Fruit fly (Drosophila melanogaster): ENCODE measurements around the gene G6P.

The G6P gene

dm6 chr2L:2806190-2806763 is 9.3 kb downstream of the G6P start:
- TF ChIP-seq Jra (GFP tag; optimal IDR thresholded peaks at IDR 0.05) (no peak), Rel (GFP tag; optimal IDR thresholded peaks at IDR 0.05) (no peak), Rel (tag; optimal IDR thresholded peaks at IDR 0.05) (peak; percentile 86), Hnf4 (GFP tag; optimal IDR thresholded peaks at IDR 0.05) (peak; percentile 77)

dm6 chr2L:2804634-2805311 is 10.8 kb downstream of the G6P start, which contains the start of gene daw:
TSS of gene daw (plus strand) at chr2L:2805261.
- TF ChIP-seq CrebA (GFP tag; optimal IDR thresholded peaks at IDR 0.05; ENCODE audit: borderline replicate concordance) (peak; percentile 85), Hr83 (GFP tag; optimal IDR thresholded peaks at IDR 0.05; ENCODE audit: poor library complexity, severe bottlenecking) (peak; percentile 45), h (GFP tag; optimal IDR thresholded peaks at IDR 0.05) (peak; percentile 75), pan (optimal IDR thresholded peaks at IDR 0.05) (no peak), CG32264 (GFP tag; optimal IDR thresholded peaks at IDR 0.05) (no peak), br (GFP tag; optimal IDR thresholded peaks at IDR 0.05) (peak; percentile 16), dl (GFP tag; optimal IDR thresholded peaks at IDR 0.05; ENCODE audit: insufficient read depth in 1 of 2, partially characterized antibody in 2 of 2) (peak; percentile 22 to 26), foxo (GFP tag; optimal IDR thresholded peaks at IDR 0.05) (peak in 1 of 2 experiments; percentile 18), Rel (GFP tag; optimal IDR thresholded peaks at IDR 0.05) (peak; percentile 83), Rel (tag; optimal IDR thresholded peaks at IDR 0.05) (peak; percentile 90), Dfd (GFP tag; optimal IDR thresholded peaks at IDR 0.05) (no peak), Hnf4 (GFP tag; optimal IDR thresholded peaks at IDR 0.05) (peak; percentile 92), HLH106 (tag; optimal IDR thresholded peaks at IDR 0.05) (peak; percentile 3), Sp1 (GFP tag; optimal IDR thresholded peaks at IDR 0.05) (peak; percentile 20), rgr (GFP tag; optimal IDR thresholded peaks at IDR 0.05) (no peak), Jra (GFP tag; optimal IDR thresholded peaks at IDR 0.05) (peak; percentile 15), CG9705 (GFP tag; optimal IDR thresholded peaks at IDR 0.05) (no peak), OdsH (GFP tag; optimal IDR thresholded peaks at IDR 0.05) (peak; percentile 15), Dif (GFP tag; optimal IDR thresholded peaks at IDR 0.05; ENCODE audit: partially characterized antibody) (peak; percentile 42)

- TF ChIP-seq HLH106 (tag; optimal IDR thresholded peaks at IDR 0.05): no peak
Observed at dm6 chr2L:2802527-2802926, 13.0 kb downstream of the G6P start.

dm6 chr2L:2800956-2801776 is 14.4 kb downstream of the G6P start:
- TF ChIP-seq HLH106 (tag; optimal IDR thresholded peaks at IDR 0.05): no peak
- no peak for TF ChIP-seq lola (GFP tag; optimal IDR thresholded peaks at IDR 0.05)
- no peak for TF ChIP-seq CG32264 (GFP tag; optimal IDR thresholded peaks at IDR 0.05)
- TF ChIP-seq h (GFP tag; optimal IDR thresholded peaks at IDR 0.05): peak; percentile 28
- no peak for TF ChIP-seq tai (GFP tag; optimal IDR thresholded peaks at IDR 0.05)
- TF ChIP-seq Myc (optimal IDR thresholded peaks at IDR 0.05): no peak

- TF ChIP-seq sage (GFP tag; optimal IDR thresholded peaks at IDR 0.05): no peak
- TF ChIP-seq Abd-B (GFP tag; optimal IDR thresholded peaks at IDR 0.05): no peak
- no peak for TF ChIP-seq Sp1 (GFP tag; optimal IDR thresholded peaks at IDR 0.05)
- no peak for TF ChIP-seq dsf (GFP tag; optimal IDR thresholded peaks at IDR 0.05; ENCODE audit: borderline replicate concordance)
Observed at dm6 chr2L:2799909-2800478, 15.6 kb downstream of the G6P start, which contains the start of gene Syt1. TSS of gene Syt1 (minus strand) at chr2L:2799979.

- TF ChIP-seq sage (GFP tag; optimal IDR thresholded peaks at IDR 0.05): no peak
- no peak for TF ChIP-seq Dfd (GFP tag; optimal IDR thresholded peaks at IDR 0.05)
- TF ChIP-seq lola (GFP tag; optimal IDR thresholded peaks at IDR 0.05): no peak
- TF ChIP-seq Hr78 (GFP tag; optimal IDR thresholded peaks at IDR 0.05): no peak
- TF ChIP-seq Jra (GFP tag; optimal IDR thresholded peaks at IDR 0.05): no peak
- TF ChIP-seq rgr (GFP tag; optimal IDR thresholded peaks at IDR 0.05): no peak
- TF ChIP-seq Abd-B (GFP tag; optimal IDR thresholded peaks at IDR 0.05): no peak
- TF ChIP-seq Hnf4 (GFP tag; optimal IDR thresholded peaks at IDR 0.05): no peak
- no peak for TF ChIP-seq br (GFP tag; optimal IDR thresholded peaks at IDR 0.05)
- no peak for TF ChIP-seq dsf (GFP tag; optimal IDR thresholded peaks at IDR 0.05; ENCODE audit: borderline replicate concordance)
Observed at dm6 chr2L:2797186-2797585, 18.4 kb downstream of the G6P start.
